6 worm cellular contexts compared by ENCODE assay signal in the genomic region with DNA sequence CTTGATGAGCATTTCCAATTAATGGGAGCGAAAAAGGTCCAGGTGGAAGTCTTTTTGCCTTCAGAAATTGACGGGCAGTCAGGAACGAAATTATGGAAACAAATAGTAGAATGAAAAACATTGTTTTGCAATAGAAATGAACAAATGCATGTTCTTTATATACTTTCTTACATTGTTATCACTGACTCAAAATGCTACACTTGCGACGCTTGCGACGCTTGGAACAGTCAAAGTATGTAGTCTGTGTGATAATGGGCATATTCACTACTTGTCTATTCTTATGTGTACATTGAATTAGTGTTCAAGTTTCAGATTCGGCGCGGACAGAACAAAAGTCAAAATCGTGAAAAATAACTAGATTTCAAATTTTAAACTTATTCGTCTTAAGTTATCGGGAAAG.
TF ChIP-seq lines count a peak whose summit lies in the region.

A gene (minus strand): TSS at position 132 of the 400 bp plus-strand sequence.

TF ChIP-seq in whole organism, L1 larva, 84 proteins besides CTCF, POLR2A, EP300 and RAD21:
- TF ChIP-seq jun-1 (tag; optimal IDR thresholded peaks at IDR 0.05; lab: Kevin White, UChicago), result no peak
- peak; percentile 2 for TF ChIP-seq elt-2 (tag; optimal IDR thresholded peaks at IDR 0.05; lab: Kevin White, UChicago)

TF ChIP-seq in whole organism, L2 larva, 48 proteins besides CTCF, POLR2A, EP300 and RAD21:
- peak; percentile 34 for TF ChIP-seq sma-9 (GFP tag; optimal IDR thresholded peaks at IDR 0.05; lab: Kevin White, UChicago)
- TF ChIP-seq sma-9 (tag; optimal IDR thresholded peaks at IDR 0.05; lab: Kevin White, UChicago), result no peak
- TF ChIP-seq gmeb-1 (tag; optimal IDR thresholded peaks at IDR 0.05; lab: Kevin White, UChicago), result no peak
- TF ChIP-seq fos-1 (tag; optimal IDR thresholded peaks at IDR 0.05; lab: Kevin White, UChicago), result peak; percentile 5
- no peak for TF ChIP-seq ceh-82 (tag; optimal IDR thresholded peaks at IDR 0.05; lab: Kevin White, UChicago)
- TF ChIP-seq zag-1 (tag; optimal IDR thresholded peaks at IDR 0.05; lab: Kevin White, UChicago), result no peak
- TF ChIP-seq ZK546.5 (tag; optimal IDR thresholded peaks at IDR 0.05; lab: Kevin White, UChicago), result no peak

TF ChIP-seq in whole organism, L3 larva, 47 proteins besides CTCF, POLR2A, EP300 and RAD21:
- TF ChIP-seq elt-3 (tag; optimal IDR thresholded peaks at IDR 0.05; lab: Kevin White, UChicago), result no peak
- no peak for TF ChIP-seq ceh-9 (tag; optimal IDR thresholded peaks at IDR 0.05; lab: Kevin White, UChicago)
- TF ChIP-seq lsy-12 (tag; optimal IDR thresholded peaks at IDR 0.05; lab: Kevin White, UChicago), result no peak
- no peak for TF ChIP-seq nfya-1 (tag; optimal IDR thresholded peaks at IDR 0.05; lab: Kevin White, UChicago; ENCODE audit: insufficient read depth)
- no peak for TF ChIP-seq unc-39 (tag; optimal IDR thresholded peaks at IDR 0.05; lab: Kevin White, UChicago)
- no peak for TF ChIP-seq ceh-28 (tag; optimal IDR thresholded peaks at IDR 0.05; lab: Kevin White, UChicago)
- TF ChIP-seq nhr-76 (tag; optimal IDR thresholded peaks at IDR 0.05; lab: Kevin White, UChicago), result no peak
- TF ChIP-seq pqm-1 (tag; optimal IDR thresholded peaks at IDR 0.05; lab: Kevin White, UChicago), result peak; percentile 51
- TF ChIP-seq eor-1 (tag; optimal IDR thresholded peaks at IDR 0.05; lab: Kevin White, UChicago), result no peak
- TF ChIP-seq nhr-25 (tag; optimal IDR thresholded peaks at IDR 0.05; lab: Kevin White, UChicago), result no peak
- peak; percentile 59 for TF ChIP-seq elt-2 (tag; optimal IDR thresholded peaks at IDR 0.05; lab: Kevin White, UChicago)
- TF ChIP-seq nhr-237 (tag; optimal IDR thresholded peaks at IDR 0.05; lab: Kevin White, UChicago), result no peak
TF ChIP-seq in whole organism, L3 larva: peak in this region for 2.

TF ChIP-seq in whole organism, L4 larva, 104 proteins besides CTCF, POLR2A, EP300 and RAD21 (continues in another document):
- no peak for TF ChIP-seq jun-1 (tag; optimal IDR thresholded peaks at IDR 0.05; lab: Kevin White, UChicago)
- no peak for TF ChIP-seq lin-13 (GFP tag; optimal IDR thresholded peaks at IDR 0.05; lab: Kevin White, UChicago)
- TF ChIP-seq ZK546.5 (tag; optimal IDR thresholded peaks at IDR 0.05; lab: Kevin White, UChicago), result no peak
- peak; percentile 19 for TF ChIP-seq dve-1 (tag; optimal IDR thresholded peaks at IDR 0.05; lab: Kevin White, UChicago; ENCODE audit: insufficient read depth)
- TF ChIP-seq Y75B8A.6 (GFP tag; IDR thresholded peaks at IDR 0.05; lab: Robert Waterston, UW), result no peak
- TF ChIP-seq T20F7.1 (GFP tag; optimal IDR thresholded peaks at IDR 0.05; lab: Kevin White, UChicago), result no peak
- TF ChIP-seq dmd-8 (GFP tag; IDR thresholded peaks at IDR 0.05; lab: Robert Waterston, UW), result no peak
- TF ChIP-seq F37D6.2 (tag; optimal IDR thresholded peaks at IDR 0.05; lab: Kevin White, UChicago), result no peak
- peak; percentile 93 for TF ChIP-seq nhr-28 (tag; optimal IDR thresholded peaks at IDR 0.05; lab: Kevin White, UChicago)
- no peak for TF ChIP-seq ceh-20 (GFP tag; IDR thresholded peaks at IDR 0.05; lab: Robert Waterston, UW)
- 0 out of 2 replicates have a peak, but pooled peaks have one; percentile 33 for TF ChIP-seq saeg-2 (GFP tag; IDR thresholded peaks at IDR 0.05; lab: Robert Waterston, UW)
- TF ChIP-seq hlh-11 (tag; optimal IDR thresholded peaks at IDR 0.05; lab: Kevin White, UChicago), result peak; percentile 15
- no peak for TF ChIP-seq nhr-48 (tag; optimal IDR thresholded peaks at IDR 0.05; lab: Kevin White, UChicago)
- peak; percentile 12 for TF ChIP-seq pqm-1 (tag; optimal IDR thresholded peaks at IDR 0.05; lab: Kevin White, UChicago)
- no peak for TF ChIP-seq daf-19 (GFP tag; conservative IDR thresholded peaks at IDR 0.05; lab: Robert Waterston, UW)
- TF ChIP-seq F44E2.7 (GFP tag; IDR thresholded peaks at IDR 0.05; lab: Robert Waterston, UW), result no peak
- TF ChIP-seq Y48G9A.11 (GFP tag; IDR thresholded peaks at IDR 0.05; lab: Robert Waterston, UW), result no peak
- TF ChIP-seq dmd-6 (GFP tag; IDR thresholded peaks at IDR 0.05; lab: Robert Waterston, UW), result 0 out of 2 replicates have a peak, but pooled peaks have one; percentile 11
- TF ChIP-seq aly-2 (tag; optimal IDR thresholded peaks at IDR 0.05; lab: Kevin White, UChicago), result no peak
- TF ChIP-seq ZK337.2 (GFP tag; IDR thresholded peaks at IDR 0.05; lab: Robert Waterston, UW), result no peak
- TF ChIP-seq ceh-32 (tag; optimal IDR thresholded peaks at IDR 0.05; lab: Kevin White, UChicago; ENCODE audit: poor library complexity), result no peak
- peak; percentile 49 for TF ChIP-seq aha-1 (tag; lab: Kevin White, UChicago)
- no peak for TF ChIP-seq duxl-1 (tag; optimal IDR thresholded peaks at IDR 0.05; lab: Kevin White, UChicago; ENCODE audit: poor library complexity)

TF ChIP-seq in whole organism, late embryonic, 69 proteins besides CTCF, POLR2A, EP300 and RAD21:
- no peak for TF ChIP-seq sdc-2 (tag; optimal IDR thresholded peaks at IDR 0.05; lab: Kevin White, UChicago)
- TF ChIP-seq fkh-10 (GFP tag; optimal IDR thresholded peaks at IDR 0.05; lab: Kevin White, UChicago), result no peak
- TF ChIP-seq pag-3 (tag; optimal IDR thresholded peaks at IDR 0.05; lab: Kevin White, UChicago; ENCODE audit: borderline replicate concordance), result no peak
- TF ChIP-seq fkh-6 (tag; optimal IDR thresholded peaks at IDR 0.05; lab: Kevin White, UChicago), result no peak
- TF ChIP-seq K09A11.1 (tag; optimal IDR thresholded peaks at IDR 0.05; lab: Kevin White, UChicago; ENCODE audit: insufficient read depth), result no peak
- TF ChIP-seq elt-2 (tag; optimal IDR thresholded peaks at IDR 0.05; lab: Kevin White, UChicago), result peak; percentile 22
- TF ChIP-seq pat-9 (tag; optimal IDR thresholded peaks at IDR 0.05; lab: Kevin White, UChicago), result no peak

TF ChIP-seq in whole organism, young adult, 124 proteins besides CTCF, POLR2A, EP300 and RAD21:
- TF ChIP-seq nhr-80 (tag; optimal IDR thresholded peaks at IDR 0.05; lab: Kevin White, UChicago) (peak; percentile 24), madf-8 (GFP tag; conservative IDR thresholded peaks at IDR 0.05; lab: Robert Waterston, UW) (no peak)
